Worm (Caenorhabditis elegans): ENCODE results near the gene scl-5.

scl-5 gene

ce11 chrIV:13044980-13045379 lies 18.8 kb upstream of the scl-5 start:
- TF ChIP-seq mls-2 (tag; optimal IDR thresholded peaks at IDR 0.05) (no peak), tbx-8 (GFP tag; optimal IDR thresholded peaks at IDR 0.05) (no peak), drap-1 (GFP tag; optimal IDR thresholded peaks at IDR 0.05) (no peak), lin-13 (tag; optimal IDR thresholded peaks at IDR 0.05) (no peak), mab-5 (tag; optimal IDR thresholded peaks at IDR 0.05) (no peak), ham-2 (GFP tag; optimal IDR thresholded peaks at IDR 0.05) (no peak), ceh-43 (GFP tag; optimal IDR thresholded peaks at IDR 0.05) (no peak), sptf-1 (tag; optimal IDR thresholded peaks at IDR 0.05) (no peak), M03D4.4 (tag; optimal IDR thresholded peaks at IDR 0.05) (no peak), hlh-1 (tag; optimal IDR thresholded peaks at IDR 0.05) (no peak), nhr-76 (tag; optimal IDR thresholded peaks at IDR 0.05) (no peak), pha-4 (tag; optimal IDR thresholded peaks at IDR 0.05) (no peak), ztf-11 (tag; optimal IDR thresholded peaks at IDR 0.05) (no peak), unc-39 (tag; optimal IDR thresholded peaks at IDR 0.05) (no peak)

ce11 chrIV:13046848-13047247 lies 17.0 kb upstream of the scl-5 start, which contains the start of gene scl-9:
Gene scl-9, plus strand, starts transcription at chrIV:13047148.
- TF ChIP-seq sptf-1 (tag; optimal IDR thresholded peaks at IDR 0.05) = no peak
- no peak for TF ChIP-seq sem-2 (GFP tag; optimal IDR thresholded peaks at IDR 0.05)
- TF ChIP-seq bed-3 (GFP tag; optimal IDR thresholded peaks at IDR 0.05) = no peak
- no peak for TF ChIP-seq M03D4.4 (tag; optimal IDR thresholded peaks at IDR 0.05)

ce11 chrIV:13048157-13048556 lies 15.7 kb upstream of the scl-5 start, which contains the start of gene scl-10:
Gene scl-10, plus strand, starts transcription at chrIV:13048457.
- TF ChIP-seq mep-1 (tag; optimal IDR thresholded peaks at IDR 0.05) = no peak
- TF ChIP-seq mls-2 (tag; optimal IDR thresholded peaks at IDR 0.05) = no peak
- TF ChIP-seq blmp-1 (tag; optimal IDR thresholded peaks at IDR 0.05) = no peak
- TF ChIP-seq lin-32 (GFP tag; optimal IDR thresholded peaks at IDR 0.05) = no peak
- no peak for TF ChIP-seq nhr-237 (tag; optimal IDR thresholded peaks at IDR 0.05)
- TF ChIP-seq sptf-1 (tag; optimal IDR thresholded peaks at IDR 0.05) = no peak
- TF ChIP-seq elt-1 (tag; optimal IDR thresholded peaks at IDR 0.05; ENCODE audit: borderline replicate concordance, insufficient read depth) = no peak
- TF ChIP-seq unc-62 (GFP tag; optimal IDR thresholded peaks at IDR 0.05) = no peak
- TF ChIP-seq drap-1 (GFP tag; optimal IDR thresholded peaks at IDR 0.05) = no peak
- TF ChIP-seq ceh-43 (GFP tag; optimal IDR thresholded peaks at IDR 0.05) = no peak
- no peak for TF ChIP-seq unc-39 (tag; optimal IDR thresholded peaks at IDR 0.05)
- TF ChIP-seq M03D4.4 (tag; optimal IDR thresholded peaks at IDR 0.05) = no peak
- TF ChIP-seq ztf-11 (tag; optimal IDR thresholded peaks at IDR 0.05) = no peak
- no peak for TF ChIP-seq sem-2 (GFP tag; optimal IDR thresholded peaks at IDR 0.05)

ce11 chrIV:13051073-13051472 lies 12.7 kb upstream of the scl-5 start, which contains the start of gene scl-11:
Gene scl-11, plus strand, starts transcription at chrIV:13051373.
- no peak for TF ChIP-seq nhr-237 (tag; optimal IDR thresholded peaks at IDR 0.05)
- no peak for TF ChIP-seq mep-1 (tag; optimal IDR thresholded peaks at IDR 0.05)
- no peak for TF ChIP-seq unc-62 (GFP tag; optimal IDR thresholded peaks at IDR 0.05)
- no peak for TF ChIP-seq nhr-28 (tag; optimal IDR thresholded peaks at IDR 0.05)
- no peak for TF ChIP-seq ceh-43 (GFP tag; optimal IDR thresholded peaks at IDR 0.05)
- no peak for TF ChIP-seq flh-1 (GFP tag; optimal IDR thresholded peaks at IDR 0.05)

ce11 chrIV:13052568-13052967 lies 11.2 kb upstream of the scl-5 start, which contains the start of gene F49E11.7:
Gene F49E11.7, plus strand, starts transcription at chrIV:13052868.
- no peak for TF ChIP-seq nhr-237 (tag; optimal IDR thresholded peaks at IDR 0.05)
- no peak for TF ChIP-seq bed-3 (GFP tag; optimal IDR thresholded peaks at IDR 0.05)
- TF ChIP-seq mep-1 (tag; optimal IDR thresholded peaks at IDR 0.05) = no peak
- TF ChIP-seq mls-2 (tag; optimal IDR thresholded peaks at IDR 0.05) = no peak
- no peak for TF ChIP-seq ham-2 (GFP tag; optimal IDR thresholded peaks at IDR 0.05)
- no peak for TF ChIP-seq ztf-11 (tag; optimal IDR thresholded peaks at IDR 0.05)
- no peak for TF ChIP-seq ceh-83 (GFP tag; optimal IDR thresholded peaks at IDR 0.05)
- no peak for TF ChIP-seq drap-1 (GFP tag; optimal IDR thresholded peaks at IDR 0.05)

ce11 chrIV:13056026-13056425 lies 7.8 kb upstream of the scl-5 start, which contains the start of gene scl-1:
Gene scl-1, plus strand, starts transcription at chrIV:13056326.
- TF ChIP-seq unc-62 (GFP tag; optimal IDR thresholded peaks at IDR 0.05) (no peak), ham-2 (GFP tag; optimal IDR thresholded peaks at IDR 0.05) (no peak), drap-1 (GFP tag; optimal IDR thresholded peaks at IDR 0.05) (no peak)

ce11 chrIV:13057418-13057817 lies 6.4 kb upstream of the scl-5 start, which contains the start of gene scl-2:
Gene scl-2, plus strand, starts transcription at chrIV:13057710.
- TF ChIP-seq ham-2 (GFP tag; optimal IDR thresholded peaks at IDR 0.05) (no peak), hlh-1 (tag; optimal IDR thresholded peaks at IDR 0.05) (no peak), unc-62 (GFP tag; optimal IDR thresholded peaks at IDR 0.05) (no peak), sptf-1 (tag; optimal IDR thresholded peaks at IDR 0.05) (no peak), mls-2 (tag; optimal IDR thresholded peaks at IDR 0.05) (no peak), ceh-39 (tag; optimal IDR thresholded peaks at IDR 0.05) (no peak), bed-3 (GFP tag; optimal IDR thresholded peaks at IDR 0.05) (no peak)
